Worm (Caenorhabditis elegans) whole organism, L4/young adult: ENCODE results near the gene clec-136.

Source experiments
- W03F9.2 ChIP-seq: fragments of 150-350 bp; optimal IDR thresholded peaks from 2 replicates; lab custom pipeline; 2014; ENCODE audit warnings: missing biosample characterization, missing genetic modification characterization
- dao-5 ChIP-seq: sonication (generic microtip); optimal IDR thresholded peaks from 2 replicates; lab custom pipeline; 2016; ENCODE audit warnings: missing genotype, missing genetic modification characterization, moderate library complexity, missing compliant biosample characterization
- him-1 ChIP-seq: sonication (generic microtip); optimal IDR thresholded peaks from 2 replicates; lab custom pipeline; 2016; ENCODE audit warnings: missing genotype, missing genetic modification reagents, missing genetic modification characterization, missing compliant biosample characterization

clec-136 gene

DNA sequence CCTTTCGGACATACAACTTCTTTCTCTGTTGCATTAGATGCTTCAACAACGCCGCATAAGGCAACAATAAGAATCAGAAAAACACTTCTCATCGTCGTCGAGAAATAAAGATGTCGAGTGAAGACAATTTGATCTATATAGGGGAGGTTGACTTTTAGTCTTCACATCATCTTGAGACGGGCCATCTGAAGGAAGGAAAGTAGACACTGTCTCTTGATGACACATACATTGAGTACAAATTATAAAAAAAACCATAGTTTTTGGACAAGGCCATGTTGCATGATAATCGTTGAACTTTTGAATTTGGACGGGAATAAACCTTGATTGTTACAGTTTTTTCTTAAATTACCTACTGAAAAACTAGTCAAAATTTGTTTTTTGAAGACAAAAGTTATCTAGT lies 5.3 kb upstream of the clec-136 start, which contains the start of gene clec-139:
TSS of gene clec-139 (minus strand) at position 101 of the 400 bp plus-strand sequence.
- no peak for TF ChIP-seq him-1
- TF ChIP-seq W03F9.2 (tag; lab: Kevin White, UChicago) = no peak
- no peak for TF ChIP-seq dao-5 (tag; lab: Kevin White, UChicago)

ce11 chrII:4619700-4620099 lies 3.4 kb upstream of the clec-136 start, which contains the start of gene clec-138:
Gene clec-138 (minus strand): TSS chrII:4619800.
- TF ChIP-seq W03F9.2 (tag; lab: Kevin White, UChicago) (no peak), him-1 (no peak), dao-5 (tag; lab: Kevin White, UChicago) (no peak)

DNA sequence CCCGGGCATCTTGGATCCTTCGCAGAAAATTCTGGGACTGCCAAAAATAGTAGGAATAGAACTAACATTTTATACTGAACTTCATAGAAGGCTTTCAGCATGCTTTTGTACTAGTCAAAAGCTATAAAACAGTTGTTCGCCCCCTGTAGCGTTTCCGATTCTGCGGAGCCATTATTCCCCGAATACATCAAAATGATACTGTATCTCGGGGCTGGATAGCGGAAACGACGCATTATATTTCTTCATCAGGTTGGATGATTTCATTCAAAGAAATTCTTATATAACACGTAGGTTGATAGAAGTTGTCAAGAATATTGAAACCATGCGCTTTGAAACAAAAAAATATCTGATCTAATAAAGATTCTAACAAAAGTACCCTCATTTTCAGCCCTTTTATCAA lies 1.6 kb upstream of the clec-136 start, which contains the start of gene clec-137:
TSS of gene clec-137 (minus strand) at position 101 of the 400 bp plus-strand sequence.
- TF ChIP-seq dao-5 (tag; lab: Kevin White, UChicago) (no peak), W03F9.2 (tag; lab: Kevin White, UChicago) (no peak), him-1 (no peak)

- TF ChIP-seq him-1 = no peak
- TF ChIP-seq dao-5 (tag; lab: Kevin White, UChicago) = no peak
- TF ChIP-seq W03F9.2 (tag; lab: Kevin White, UChicago) = no peak
These were observed 3.6 kb downstream of the clec-136 start, which contains the start of gene pqn-35 for ce11 chrII:4612694-4613093. Gene pqn-35 (plus strand): TSS chrII:4612994.

ce11 chrII:4608073-4608472 lies 8.3 kb downstream of the clec-136 start, which contains the start of gene F35D11.3:
Gene F35D11.3 (plus strand): TSS chrII:4608372.
- TF ChIP-seq him-1 (no peak), W03F9.2 (tag; lab: Kevin White, UChicago) (no peak), dao-5 (tag; lab: Kevin White, UChicago) (no peak)

ce11 chrII:4606687-4607297 lies 9.6 kb downstream of the clec-136 start:
- no peak for TF ChIP-seq W03F9.2 (tag; lab: Kevin White, UChicago)
- no peak for TF ChIP-seq him-1
- TF ChIP-seq dao-5 (tag; lab: Kevin White, UChicago) = no peak

DNA sequence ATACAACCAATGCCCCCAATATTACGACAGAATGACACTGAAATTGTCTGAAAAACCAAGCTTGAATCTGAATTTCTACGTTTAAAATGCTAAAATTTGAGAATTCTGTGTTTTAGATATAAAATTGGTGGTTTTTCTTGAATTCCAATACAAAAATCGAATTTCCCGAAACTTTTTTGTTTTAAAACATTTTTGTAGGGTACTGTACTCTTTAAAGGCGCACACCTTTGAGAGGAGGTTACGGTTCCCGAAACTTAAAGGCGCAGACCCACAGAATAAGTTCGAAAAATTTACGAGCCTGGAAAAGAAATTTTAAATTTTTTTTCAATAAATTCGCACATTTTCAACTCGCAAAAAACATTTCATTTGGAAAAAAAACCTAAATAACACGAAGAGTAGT lies 11.7 kb downstream of the clec-136 start:
- TF ChIP-seq him-1 = no peak
- TF ChIP-seq W03F9.2 (tag; lab: Kevin White, UChicago) = no peak
- TF ChIP-seq dao-5 (tag; lab: Kevin White, UChicago) = no peak

- no peak for TF ChIP-seq him-1
- no peak for TF ChIP-seq dao-5 (tag; lab: Kevin White, UChicago)
- peak; percentile 3 for TF ChIP-seq W03F9.2 (tag; lab: Kevin White, UChicago)
These were observed 12.2 kb downstream of the clec-136 start for ce11 chrII:4604149-4604548.

DNA sequence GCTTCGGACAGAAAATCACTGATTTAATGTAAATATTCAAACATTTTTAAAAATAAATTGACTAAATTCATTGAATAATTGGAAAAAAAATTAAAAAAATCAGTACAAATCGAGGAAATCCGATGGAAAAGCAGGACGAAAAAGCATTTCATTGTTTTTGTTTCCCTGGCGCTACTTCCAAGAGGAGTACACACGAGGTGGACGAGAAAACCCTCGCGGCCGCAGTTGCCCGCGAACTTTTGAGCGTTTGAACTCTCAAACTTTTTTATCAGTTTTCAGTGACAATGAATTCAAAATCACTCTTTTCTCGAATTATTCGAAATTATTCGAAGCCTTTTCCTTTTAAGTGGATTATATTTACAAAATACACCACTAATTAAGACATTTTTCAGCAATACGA lies 13.3 kb downstream of the clec-136 start, which contains the start of gene F35D11.4:
TSS of gene F35D11.4 (plus strand) at position 393 of the 400 bp plus-strand sequence.
- peak; percentile 55 for TF ChIP-seq him-1
- peak; percentile 59 for TF ChIP-seq W03F9.2 (tag; lab: Kevin White, UChicago)
- no peak for TF ChIP-seq dao-5 (tag; lab: Kevin White, UChicago)

ce11 chrII:4602533-4602932 lies 13.8 kb downstream of the clec-136 start, which contains the start of gene coa-3:
Gene coa-3 (minus strand): TSS chrII:4602633.
- TF ChIP-seq W03F9.2 (tag; lab: Kevin White, UChicago) (no peak), dao-5 (tag; lab: Kevin White, UChicago) (no peak), him-1 (no peak)

- no peak for TF ChIP-seq him-1
- TF ChIP-seq dao-5 (tag; lab: Kevin White, UChicago) = no peak
- TF ChIP-seq W03F9.2 (tag; lab: Kevin White, UChicago) = no peak
These were observed 15.1 kb downstream of the clec-136 start, which contains the start of gene ipla-1 for ce11 chrII:4601256-4601655. Gene ipla-1 (minus strand): TSS chrII:4601356.

ce11 chrII:4600818-4601217 lies 15.5 kb downstream of the clec-136 start:
- no peak for TF ChIP-seq dao-5 (tag; lab: Kevin White, UChicago)
- no peak for TF ChIP-seq W03F9.2 (tag; lab: Kevin White, UChicago)

- TF ChIP-seq him-1 (no peak), W03F9.2 (tag; lab: Kevin White, UChicago) (no peak), dao-5 (tag; lab: Kevin White, UChicago) (no peak)
These were observed 16.1 kb downstream of the clec-136 start for ce11 chrII:4600276-4600675.

ce11 chrII:4599838-4600237 lies 16.5 kb downstream of the clec-136 start:
- TF ChIP-seq W03F9.2 (tag; lab: Kevin White, UChicago) (no peak), dao-5 (tag; lab: Kevin White, UChicago) (no peak), him-1 (no peak)
